Fruit fly (Drosophila melanogaster) whole organism, wandering third instar larva: ENCODE results near the gene Gba1a.

Source experiments
- Abd-B ChIP-seq: fragments of >200 bp; optimal IDR thresholded peaks from 2 replicates; lab custom pipeline; 2017; ENCODE audit warnings: missing biosample characterization, missing genetic modification characterization
- CG32264 ChIP-seq: fragments of 200-800 bp; sonication (Bioruptor generic); optimal IDR thresholded peaks from 2 replicates; lab custom pipeline; 2016; ENCODE audit warnings: missing biosample characterization, missing genetic modification characterization
- CG9705 ChIP-seq: fragments of 200-800 bp; sonication (Bioruptor generic); optimal IDR thresholded peaks from 2 replicates; lab custom pipeline; 2018; ENCODE audit warnings: missing biosample characterization, mild to moderate bottlenecking, missing genetic modification characterization
- CrebA ChIP-seq: fragments of 200-800 bp; sonication (Bioruptor generic); optimal IDR thresholded peaks from 2 replicates; lab custom pipeline; 2016; ENCODE audit warnings: missing biosample characterization, mild to moderate bottlenecking, missing genetic modification characterization, borderline replicate concordance
- Dfd ChIP-seq: fragments of >200 bp; optimal IDR thresholded peaks from 2 replicates; lab custom pipeline; 2017; ENCODE audit warnings: missing biosample characterization, missing genetic modification characterization
- Dif ChIP-seq: fragments of 200-275, 200-300 bp; sonication (Bioruptor generic); optimal IDR thresholded peaks from 2 replicates; lab custom pipeline; 2018; ENCODE audit warnings: missing biosample characterization, missing genetic modification characterization; ENCODE audit not compliant: partially characterized antibody
- GATAd ChIP-seq: sonication (Bioruptor generic); optimal IDR thresholded peaks from 2 replicates; lab custom pipeline; 2016; ENCODE audit warnings: missing biosample characterization, missing genetic modification characterization
- HLH106 ChIP-seq: fragments of 200-800 bp; optimal IDR thresholded peaks from 3 replicates; lab custom pipeline; 2019; ENCODE audit warnings: missing biosample characterization, mild to moderate bottlenecking, missing genetic modification characterization, moderate library complexity
- Hnf4 ChIP-seq: fragments of 200-800 bp; sonication (Bioruptor generic); optimal IDR thresholded peaks from 2 replicates; lab custom pipeline; 2016; ENCODE audit warnings: missing biosample characterization, mild to moderate bottlenecking, missing genetic modification characterization
- Hr78 ChIP-seq: fragments of >200 bp; optimal IDR thresholded peaks from 2 replicates; lab custom pipeline; 2017; ENCODE audit warnings: missing biosample characterization, missing genetic modification characterization
- Jra ChIP-seq: sonication (Bioruptor generic); optimal IDR thresholded peaks from 2 replicates; lab custom pipeline; 2016; ENCODE audit warnings: missing biosample characterization, missing genetic modification characterization
- Mio ChIP-seq: sonication (Bioruptor generic); optimal IDR thresholded peaks from 2 replicates; lab custom pipeline; 2016; ENCODE audit warnings: missing biosample characterization, missing genetic modification characterization
- Myc ChIP-seq: fragments of >200 bp; optimal IDR thresholded peaks from 2 replicates; lab custom pipeline; 2017
- N ChIP-seq: fragments of >200 bp; optimal IDR thresholded peaks from 2 replicates; lab custom pipeline; 2018; ENCODE audit warnings: missing biosample characterization, missing external identifiers, missing genetic modification characterization
- OdsH ChIP-seq: fragments of 200-800 bp; sonication (Bioruptor generic); optimal IDR thresholded peaks from 2 replicates; lab custom pipeline; 2016; ENCODE audit warnings: missing biosample characterization, mild to moderate bottlenecking, missing genetic modification characterization
- Rel ChIP-seq, 2 experiments: fragments of 200-800 bp; sonication (Bioruptor generic) in 1 of 2; optimal IDR thresholded peaks; 2 replicates in 1 of 2; 3 replicates in 1 of 2; lab custom pipeline; 2016 to 2019; ENCODE audit warnings: mild to moderate bottlenecking in 2 of 2, missing biosample characterization in 2 of 2, missing genetic modification characterization in 2 of 2, moderate library complexity in 1 of 2
- Vsx2 ChIP-seq: fragments of 200-300, 225-300 bp; sonication (Bioruptor generic); optimal IDR thresholded peaks from 2 replicates; lab custom pipeline; 2018; ENCODE audit warnings: missing biosample characterization, missing genetic modification characterization; ENCODE audit not compliant: partially characterized antibody
- br ChIP-seq: fragments of 200-800 bp; sonication (Bioruptor generic); optimal IDR thresholded peaks from 2 replicates; lab custom pipeline; 2016; ENCODE audit warnings: missing biosample characterization, missing genetic modification characterization
- brk ChIP-seq: fragments of 200-800 bp; sonication (Bioruptor generic); optimal IDR thresholded peaks from 2 replicates; lab custom pipeline; 2016; ENCODE audit warnings: missing biosample characterization, mild to moderate bottlenecking, missing genetic modification characterization
- dl ChIP-seq, 2 experiments: fragments of 175-275, 200-275 bp in 1 of 2; fragments of 200-275 bp in 1 of 2; sonication (Bioruptor generic); optimal IDR thresholded peaks; lab custom pipeline; 2018; ENCODE audit warnings: mild to moderate bottlenecking in 2 of 2, missing biosample characterization in 2 of 2, missing genetic modification characterization in 2 of 2, moderate library complexity in 2 of 2; ENCODE audit not compliant: partially characterized antibody in 2 of 2, insufficient read depth in 1 of 2
- dmrt93B ChIP-seq: fragments of 200-800 bp; sonication (Bioruptor generic); optimal IDR thresholded peaks from 2 replicates; lab custom pipeline; 2018; ENCODE audit warnings: missing biosample characterization, mild to moderate bottlenecking, missing genetic modification characterization
- dsf ChIP-seq: sonication (Bioruptor generic); optimal IDR thresholded peaks from 2 replicates; lab custom pipeline; 2016; ENCODE audit warnings: missing biosample characterization, missing genetic modification characterization, borderline replicate concordance
- ey ChIP-seq: fragments of 200-800 bp; sonication (Bioruptor generic); optimal IDR thresholded peaks from 2 replicates; lab custom pipeline; 2016; ENCODE audit warnings: missing biosample characterization, missing genetic modification characterization
- foxo ChIP-seq, 2 experiments: fragments of 200-800 bp; sonication (Bioruptor generic); optimal IDR thresholded peaks; 2 replicates in 1 of 2; 3 replicates in 1 of 2; lab custom pipeline; 2016 to 2017; ENCODE audit warnings: missing biosample characterization in 2 of 2, missing genetic modification characterization in 2 of 2
- fru ChIP-seq: fragments of 200-800 bp; sonication (Bioruptor generic); optimal IDR thresholded peaks from 3 replicates; lab custom pipeline; 2016; ENCODE audit warnings: missing biosample characterization, mild to moderate bottlenecking, missing genetic modification characterization
- h ChIP-seq: fragments of 200-800 bp; sonication (Bioruptor generic); optimal IDR thresholded peaks from 3 replicates; lab custom pipeline; 2016; ENCODE audit warnings: missing biosample characterization, mild to moderate bottlenecking, missing genetic modification characterization
- jim ChIP-seq: fragments of 175-275, 200-325 bp; sonication (Bioruptor generic); optimal IDR thresholded peaks from 2 replicates; lab custom pipeline; 2016; ENCODE audit warnings: missing biosample characterization, mild to moderate bottlenecking, missing genetic modification characterization
- lola ChIP-seq: fragments of >200 bp; optimal IDR thresholded peaks from 2 replicates; lab custom pipeline; 2017; ENCODE audit warnings: missing biosample characterization, missing genetic modification characterization
- pan ChIP-seq: fragments of >200 bp; optimal IDR thresholded peaks from 2 replicates; lab custom pipeline; 2017
- psq ChIP-seq: fragments of 200-800 bp; sonication (Bioruptor generic); optimal IDR thresholded peaks from 3 replicates; lab custom pipeline; 2017; ENCODE audit warnings: missing biosample characterization, mild to moderate bottlenecking, missing genetic modification characterization, moderate library complexity
- rgr ChIP-seq: fragments of 200-800 bp; sonication (Bioruptor generic); optimal IDR thresholded peaks from 3 replicates; lab custom pipeline; 2016; ENCODE audit warnings: missing biosample characterization, mild to moderate bottlenecking, missing genetic modification characterization
- sage ChIP-seq: fragments of 200-800 bp; sonication (Bioruptor generic); optimal IDR thresholded peaks from 2 replicates; lab custom pipeline; 2016; ENCODE audit warnings: missing biosample characterization, mild to moderate bottlenecking, missing genetic modification characterization
- sv ChIP-seq: fragments of 200-800 bp; sonication (Bioruptor generic); optimal IDR thresholded peaks from 3 replicates; lab custom pipeline; 2016; ENCODE audit warnings: missing biosample characterization, missing genetic modification characterization
- usp ChIP-seq: fragments of >200 bp; optimal IDR thresholded peaks from 2 replicates; lab custom pipeline; 2017; ENCODE audit warnings: missing biosample characterization, missing genetic modification characterization
- woc ChIP-seq: sonication (Bioruptor generic); optimal IDR thresholded peaks from 2 replicates; lab custom pipeline; 2016; ENCODE audit warnings: missing biosample characterization, mild to moderate bottlenecking, missing genetic modification characterization

Gene Gba1a

DNA sequence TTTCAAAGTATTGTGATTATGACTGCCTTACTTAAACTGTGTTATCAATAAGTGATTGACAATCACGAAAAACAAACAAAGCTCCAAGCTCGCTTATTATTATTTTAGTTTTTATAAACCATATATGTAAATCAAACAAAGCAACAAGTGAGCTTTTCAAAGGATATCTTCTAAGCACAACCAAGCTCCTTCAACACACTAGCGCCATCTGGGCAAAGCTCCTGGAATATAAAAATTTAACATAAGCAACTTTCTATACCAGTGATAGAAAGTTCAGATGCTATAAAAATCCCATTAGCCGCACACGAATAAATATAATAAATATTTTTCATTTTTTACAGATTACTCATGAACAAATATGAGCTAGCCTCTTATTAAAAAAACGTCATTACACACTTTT, 36.0 kb upstream of the Gba1a start:
- TF ChIP-seq usp (GFP tag; lab: Kevin White, UChicago), result no peak
- TF ChIP-seq woc (GFP tag; lab: Kevin White, UChicago), result no peak
- no peak for TF ChIP-seq dl (GFP tag; optimal IDR thresholded peaks at IDR 0.05; lab: Kevin White, UChicago; ENCODE audit: insufficient read depth in 1 of 2, partially characterized antibody in 2 of 2)
- no peak for TF ChIP-seq dmrt93B (GFP tag; lab: Kevin White, UChicago)
- TF ChIP-seq ey (GFP tag; lab: Kevin White, UChicago), result no peak
- no peak for TF ChIP-seq rgr (GFP tag; lab: Kevin White, UChicago)
- no peak for TF ChIP-seq brk (GFP tag; lab: Kevin White, UChicago)
- TF ChIP-seq psq (GFP tag; lab: Kevin White, UChicago), result no peak
- no peak for TF ChIP-seq jim

DNA sequence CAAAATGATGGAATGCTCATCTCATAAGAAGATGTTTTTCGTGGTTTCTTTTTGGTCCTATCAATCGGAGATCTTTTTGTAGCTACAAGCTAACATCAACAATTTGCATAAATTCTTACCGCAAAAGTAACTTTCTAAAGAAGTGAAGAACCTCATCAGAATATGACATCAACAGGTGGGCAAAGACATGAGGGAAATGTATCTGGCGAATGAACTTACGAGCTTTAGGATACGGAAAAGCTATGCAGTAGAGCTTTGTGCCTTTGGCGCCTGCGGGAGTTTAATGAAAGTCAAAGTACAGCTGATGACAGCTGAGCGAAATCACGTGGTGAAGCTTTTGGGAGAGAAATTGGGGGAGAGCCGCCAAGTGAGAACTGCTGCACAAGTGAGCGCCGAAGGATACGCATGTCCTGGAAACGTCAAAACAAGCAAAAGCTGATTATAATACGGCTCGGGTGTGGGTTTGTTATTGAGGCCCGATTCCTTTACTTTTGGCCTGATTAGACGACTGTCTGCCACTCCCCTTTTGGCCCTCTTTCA, 33.7 kb upstream of the Gba1a start:
- TF ChIP-seq usp (GFP tag; lab: Kevin White, UChicago) (no peak), Abd-B (GFP tag; lab: Kevin White, UChicago) (no peak), rgr (GFP tag; lab: Kevin White, UChicago) (no peak), CG9705 (GFP tag; lab: Kevin White, UChicago) (no peak), sv (no peak), ey (GFP tag; lab: Kevin White, UChicago) (no peak), Myc (lab: Kevin White, UChicago) (no peak), foxo (GFP tag; optimal IDR thresholded peaks at IDR 0.05; lab: Kevin White, UChicago) (no peak), h (GFP tag; lab: Kevin White, UChicago) (no peak), psq (GFP tag; lab: Kevin White, UChicago) (no peak), Dif (no peak), Hnf4 (no peak), Dfd (GFP tag; lab: Kevin White, UChicago) (no peak), CG32264 (no peak), dmrt93B (GFP tag; lab: Kevin White, UChicago) (no peak), jim (no peak), woc (GFP tag; lab: Kevin White, UChicago) (no peak), Rel (GFP tag; optimal IDR thresholded peaks at IDR 0.05; lab: Kevin White, UChicago) (no peak), Rel (tag; optimal IDR thresholded peaks at IDR 0.05; lab: Kevin White, UChicago) (no peak), Jra (GFP tag; lab: Kevin White, UChicago) (no peak)

DNA sequence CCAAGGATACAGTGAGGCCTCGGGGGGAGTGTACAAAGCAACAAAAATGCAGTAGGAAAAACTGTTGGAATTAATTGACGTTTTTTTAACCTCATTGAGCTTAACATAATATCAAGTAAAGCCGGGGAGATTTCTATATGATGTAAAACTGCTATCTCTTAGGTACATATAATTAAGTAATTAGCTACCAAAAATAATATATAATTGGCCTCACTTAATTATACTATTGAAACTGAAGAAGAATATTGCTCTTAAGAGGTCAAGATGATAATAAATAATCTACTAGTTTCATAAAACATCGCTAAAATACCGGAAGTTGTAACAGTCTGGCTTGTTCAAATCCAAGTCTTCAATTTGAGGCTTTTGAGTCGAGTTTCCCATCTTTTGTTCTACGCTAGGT, 33.0 kb upstream of the Gba1a start:
- TF ChIP-seq HLH106 (tag; lab: Kevin White, UChicago) (no peak), OdsH (GFP tag; lab: Kevin White, UChicago) (no peak), Rel (GFP tag; optimal IDR thresholded peaks at IDR 0.05; lab: Kevin White, UChicago) (no peak), Rel (tag; optimal IDR thresholded peaks at IDR 0.05; lab: Kevin White, UChicago) (no peak)

DNA sequence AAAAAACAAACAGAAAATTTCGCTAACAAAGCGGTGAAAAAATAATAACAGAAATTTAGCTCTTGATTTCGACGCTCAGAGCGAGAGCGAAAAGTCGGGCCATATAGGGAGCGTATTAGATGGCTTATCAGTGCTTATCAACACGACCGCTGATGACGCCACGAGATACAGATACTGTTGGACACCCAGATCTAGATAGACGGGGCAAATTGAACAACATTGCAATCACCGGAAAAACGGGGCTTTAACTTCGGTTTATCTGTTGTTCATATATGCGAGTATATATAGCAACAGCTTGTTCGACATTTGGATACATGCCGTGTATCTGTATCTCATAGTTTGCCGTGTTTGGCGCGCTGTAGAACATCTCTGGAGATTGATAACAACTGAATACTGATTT, 31.8 kb upstream of the Gba1a start:
- TF ChIP-seq Rel (GFP tag; optimal IDR thresholded peaks at IDR 0.05; lab: Kevin White, UChicago) (no peak), Rel (tag; optimal IDR thresholded peaks at IDR 0.05; lab: Kevin White, UChicago) (peak; percentile 33), GATAd (GFP tag; lab: Kevin White, UChicago) (no peak)

DNA sequence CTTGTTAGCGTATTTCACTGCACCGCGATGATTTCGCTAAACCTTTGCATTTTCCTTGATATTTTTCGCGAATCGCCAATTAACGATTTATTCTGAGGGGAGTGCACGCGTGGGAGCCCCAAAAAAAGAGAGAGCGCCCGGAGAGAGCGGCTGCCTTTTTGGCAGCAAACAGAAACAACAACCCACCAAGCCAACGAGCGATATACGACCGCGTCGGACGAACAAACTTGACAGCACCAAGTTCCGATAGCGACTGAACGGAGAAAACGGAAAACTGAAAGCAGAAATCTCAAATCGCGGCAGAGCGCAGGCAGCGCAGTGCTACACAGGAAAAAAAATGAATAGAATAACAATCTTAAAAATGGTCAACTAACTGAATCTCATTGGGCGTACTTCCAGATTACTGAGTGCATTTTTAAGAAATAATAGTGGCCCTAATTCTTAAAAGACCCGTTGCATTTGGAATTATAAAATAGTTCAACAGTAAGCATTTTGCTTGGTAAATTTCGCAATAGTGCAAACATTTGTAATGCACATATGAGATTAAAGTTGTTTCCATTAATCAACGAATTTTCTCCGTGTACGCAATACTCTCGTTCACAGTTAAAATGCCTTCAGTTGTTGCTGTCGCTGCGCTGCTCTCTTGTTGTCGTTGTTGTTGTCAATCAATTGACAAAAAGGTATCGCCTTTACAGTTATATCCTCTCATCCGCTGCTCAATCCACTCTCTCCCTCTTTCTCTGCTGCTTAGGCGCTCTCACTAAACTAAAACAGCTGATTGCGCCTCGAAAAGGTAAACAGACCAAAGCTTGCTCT, 30.8 kb upstream of the Gba1a start, which contains the start of gene CG31145:
CG31145 (minus strand) TSS at position 259 of the 816 bp plus-strand sequence.
- TF ChIP-seq CrebA (GFP tag; lab: Kevin White, UChicago) (peak; percentile 92), Hr78 (GFP tag; lab: Kevin White, UChicago) (no peak), Dfd (GFP tag; lab: Kevin White, UChicago) (peak; percentile 98), dsf (GFP tag; lab: Kevin White, UChicago) (peak; percentile 89), br (peak; percentile 99), Jra (GFP tag; lab: Kevin White, UChicago) (peak; percentile 97), rgr (GFP tag; lab: Kevin White, UChicago) (peak; percentile 99), fru (GFP tag; lab: Kevin White, UChicago) (peak; percentile 99), lola (GFP tag; lab: Kevin White, UChicago) (no peak), usp (GFP tag; lab: Kevin White, UChicago) (no peak), HLH106 (tag; lab: Kevin White, UChicago) (peak; percentile 99), OdsH (GFP tag; lab: Kevin White, UChicago) (peak; percentile 99), Myc (lab: Kevin White, UChicago) (no peak), pan (lab: Kevin White, UChicago) (no peak), Dif (peak; percentile 96), ey (GFP tag; lab: Kevin White, UChicago) (peak; percentile 99), dmrt93B (GFP tag; lab: Kevin White, UChicago) (peak; percentile 100), Rel (GFP tag; optimal IDR thresholded peaks at IDR 0.05; lab: Kevin White, UChicago) (peak; percentile 94), Rel (tag; optimal IDR thresholded peaks at IDR 0.05; lab: Kevin White, UChicago) (peak; percentile 84), jim (no peak), psq (GFP tag; lab: Kevin White, UChicago) (peak; percentile 98), Mio (peak; percentile 91), sv (peak; percentile 100), CG32264 (peak; percentile 98), N (GFP tag; lab: Kevin White, UChicago) (no peak), sage (GFP tag; lab: Kevin White, UChicago) (peak; percentile 97), Vsx2 (GFP tag; lab: Kevin White, UChicago) (peak; percentile 68), h (GFP tag; lab: Kevin White, UChicago) (peak; percentile 99), Abd-B (GFP tag; lab: Kevin White, UChicago) (no peak)
